Worm (Caenorhabditis elegans): ENCODE data around the gene ckk-1.

ce11 chrIII:5692690-5693089 lies 57.4 kb downstream of the ckk-1 start, which contains the start of the genes abi-1 and arle-14:
- TF ChIP-seq him-1 (tag; optimal IDR thresholded peaks at IDR 0.05) = no peak
- TF ChIP-seq W03F9.2 (tag; optimal IDR thresholded peaks at IDR 0.05) = peak; percentile 2
- TF ChIP-seq dao-5 (tag; optimal IDR thresholded peaks at IDR 0.05) = no peak
